Worm (Caenorhabditis elegans): ENCODE results near the gene K02G10.15.

The K02G10.15 gene

DNA sequence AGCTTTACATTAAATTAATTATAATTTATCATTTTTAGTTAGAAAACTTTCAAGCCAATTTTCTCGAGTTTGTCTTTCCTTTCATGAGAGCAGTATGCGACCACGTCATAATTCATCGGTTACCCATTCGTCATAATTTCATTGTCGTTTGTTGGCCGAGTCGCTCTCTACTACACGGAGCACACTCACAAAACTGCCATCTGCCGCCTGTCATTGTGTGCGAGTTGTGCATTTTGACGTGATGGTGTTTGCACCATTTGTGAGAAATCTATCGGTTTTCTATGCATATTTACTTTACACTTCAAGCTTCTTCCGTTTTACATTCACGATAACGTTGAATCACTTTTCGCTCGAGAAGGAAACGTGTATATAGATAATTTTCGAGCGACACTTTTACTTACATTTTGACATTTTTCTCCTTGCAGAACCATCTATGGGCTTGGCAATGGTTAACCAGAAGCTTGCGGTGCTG is 24.3 kb upstream of the K02G10.15 start, which contains the start of gene dhhc-10:
Gene dhhc-10, plus strand, starts transcription at position 422 of the 472 bp plus-strand sequence.
- no peak for TF ChIP-seq flt-1 (GFP tag; IDR thresholded peaks at IDR 0.05)
- no peak for TF ChIP-seq hnd-1 (tag; optimal IDR thresholded peaks at IDR 0.05)
- TF ChIP-seq F13C5.2 (tag; optimal IDR thresholded peaks at IDR 0.05), result peak; percentile 47
- no peak for TF ChIP-seq scrt-1 (GFP tag; IDR thresholded peaks at IDR 0.05)
- no peak for TF ChIP-seq pes-1 (GFP tag; IDR thresholded peaks at IDR 0.05)

DNA sequence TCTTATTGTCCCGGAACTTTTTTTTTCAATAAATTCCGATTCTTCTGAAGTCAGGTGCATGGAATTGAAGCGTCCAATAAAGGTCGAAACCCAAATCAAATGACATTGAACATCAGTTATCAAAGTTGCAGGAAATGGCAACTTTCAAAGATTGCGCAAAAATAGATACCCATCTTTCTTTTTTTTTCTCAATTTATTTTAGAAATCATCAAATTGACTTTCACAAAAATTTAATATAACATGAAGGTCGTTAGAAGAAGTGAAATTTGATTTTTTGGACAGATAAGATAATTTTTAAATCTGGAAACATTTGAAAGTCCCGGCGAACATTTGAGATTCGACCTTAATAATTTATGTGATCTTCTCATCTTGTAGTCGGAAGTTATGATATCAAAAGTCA is 23.1 kb upstream of the K02G10.15 start:
- TF ChIP-seq ceh-13 (GFP tag; optimal IDR thresholded peaks at IDR 0.05) (no peak), aly-1 (tag; optimal IDR thresholded peaks at IDR 0.05) (no peak), tra-4 (tag; optimal IDR thresholded peaks at IDR 0.05) (no peak), flt-1 (GFP tag; IDR thresholded peaks at IDR 0.05) (no peak), sea-1 (GFP tag; conservative IDR thresholded peaks at IDR 0.05) (no peak), scrt-1 (GFP tag; IDR thresholded peaks at IDR 0.05) (no peak), ama-1 (optimal IDR thresholded peaks at IDR 0.05) (no peak), pes-1 (GFP tag; IDR thresholded peaks at IDR 0.05) (no peak), F13C5.2 (tag; optimal IDR thresholded peaks at IDR 0.05) (no peak), tbx-11 (GFP tag; IDR thresholded peaks at IDR 0.05) (no peak)

DNA sequence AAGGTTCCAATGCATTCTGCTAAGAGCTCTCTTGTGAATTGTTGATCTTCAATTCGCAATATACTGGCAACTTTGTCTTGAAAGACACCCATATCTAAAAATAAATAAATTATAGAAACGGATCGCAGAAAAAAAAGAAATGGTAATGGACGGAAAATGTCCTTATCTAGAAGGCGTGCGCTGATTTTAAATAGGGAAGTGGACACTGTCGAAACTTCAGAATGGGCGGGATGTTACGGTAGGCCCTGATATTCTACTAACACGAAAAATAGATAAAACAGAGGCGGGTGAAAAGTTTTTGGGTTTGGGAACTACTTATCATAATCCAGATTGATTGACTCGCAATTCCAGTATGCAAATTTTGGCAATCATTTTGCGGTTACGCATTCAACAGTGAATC is 22.4 kb upstream of the K02G10.15 start, which contains the start of gene aqp-8:
Gene aqp-8, minus strand, starts transcription at position 101 of the 400 bp plus-strand sequence.
- TF ChIP-seq hmbx-1 (tag; optimal IDR thresholded peaks at IDR 0.05) (no peak), hnd-1 (tag; optimal IDR thresholded peaks at IDR 0.05) (no peak), ceh-13 (GFP tag; optimal IDR thresholded peaks at IDR 0.05) (no peak), B0310.2 (tag; optimal IDR thresholded peaks at IDR 0.05) (no peak), pes-1 (GFP tag; IDR thresholded peaks at IDR 0.05) (no peak), ets-7 (tag; optimal IDR thresholded peaks at IDR 0.05) (no peak), sea-1 (GFP tag; conservative IDR thresholded peaks at IDR 0.05) (no peak), tra-4 (tag; optimal IDR thresholded peaks at IDR 0.05) (no peak), hmg-4 (GFP tag; optimal IDR thresholded peaks at IDR 0.05) (no peak), ceh-36 (tag; optimal IDR thresholded peaks at IDR 0.05) (no peak)

DNA sequence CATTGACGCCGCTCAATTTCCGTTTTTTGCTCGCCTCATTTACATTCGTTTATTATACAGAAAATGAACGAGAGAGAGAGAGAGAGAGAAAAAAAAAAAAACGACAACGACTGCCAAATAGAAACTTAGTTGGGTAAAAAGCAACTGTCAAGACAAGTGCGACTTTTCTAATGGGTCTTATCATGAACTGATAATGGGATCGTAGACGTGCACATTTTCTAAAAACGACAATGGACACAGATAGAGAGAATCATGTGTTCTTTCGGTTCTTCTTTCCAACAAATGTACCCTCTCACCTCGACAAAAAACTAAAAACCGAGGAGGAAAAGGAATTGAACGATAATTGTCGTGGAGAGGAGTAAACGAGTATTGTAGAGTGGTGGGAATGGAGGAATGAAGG is 17.6 kb upstream of the K02G10.15 start:
- TF ChIP-seq ceh-36 (tag; optimal IDR thresholded peaks at IDR 0.05) (no peak), scrt-1 (GFP tag; IDR thresholded peaks at IDR 0.05) (no peak), hmbx-1 (tag; optimal IDR thresholded peaks at IDR 0.05) (no peak), tbx-11 (GFP tag; IDR thresholded peaks at IDR 0.05) (no peak), sea-1 (GFP tag; conservative IDR thresholded peaks at IDR 0.05) (no peak), pes-1 (GFP tag; IDR thresholded peaks at IDR 0.05) (no peak), flt-1 (GFP tag; IDR thresholded peaks at IDR 0.05) (no peak), ceh-13 (GFP tag; optimal IDR thresholded peaks at IDR 0.05) (no peak), B0310.2 (tag; optimal IDR thresholded peaks at IDR 0.05) (no peak), ets-7 (tag; optimal IDR thresholded peaks at IDR 0.05) (no peak), hnd-1 (tag; optimal IDR thresholded peaks at IDR 0.05) (no peak)

DNA sequence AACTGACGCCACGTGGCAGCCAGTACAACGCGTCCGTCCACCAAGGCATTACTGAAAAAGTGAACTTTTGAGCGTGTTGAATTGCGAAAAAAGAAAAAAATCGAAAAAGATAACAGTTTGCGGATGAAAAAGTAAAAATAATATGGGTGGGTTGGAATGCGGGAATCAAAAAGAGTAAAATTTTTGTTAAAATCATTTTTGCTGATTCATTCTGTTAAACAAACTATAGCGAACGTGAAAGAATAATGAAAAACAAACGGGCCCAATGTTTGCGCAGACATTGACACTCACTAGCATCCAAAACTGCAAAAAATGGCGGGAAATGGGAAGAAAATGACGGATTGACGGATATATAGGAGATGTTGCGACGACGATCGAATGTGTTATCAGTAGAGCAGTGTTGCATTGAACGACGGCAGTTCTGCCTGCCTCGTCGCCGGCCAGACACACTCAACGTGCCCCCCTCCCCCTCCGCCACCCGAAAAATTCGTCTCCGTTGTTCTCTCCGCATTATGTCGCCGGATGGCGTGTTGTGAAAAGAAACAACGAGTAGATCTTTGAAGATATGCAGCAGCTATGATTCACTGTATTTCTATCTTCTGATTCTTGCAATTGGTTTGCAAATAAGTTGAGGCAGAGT is 17.0 kb upstream of the K02G10.15 start, which contains the start of gene hyl-2:
Gene hyl-2, minus strand, starts transcription at position 51 of the 640 bp plus-strand sequence.
- no peak for TF ChIP-seq ceh-36 (tag; optimal IDR thresholded peaks at IDR 0.05)
- TF ChIP-seq hmg-4 (GFP tag; optimal IDR thresholded peaks at IDR 0.05), result peak; percentile 47
- no peak for TF ChIP-seq tbx-11 (GFP tag; IDR thresholded peaks at IDR 0.05)
- no peak for TF ChIP-seq flt-1 (GFP tag; IDR thresholded peaks at IDR 0.05)
- TF ChIP-seq hnd-1 (tag; optimal IDR thresholded peaks at IDR 0.05), result no peak
- TF ChIP-seq tra-4 (tag; optimal IDR thresholded peaks at IDR 0.05), result no peak
- TF ChIP-seq F13C5.2 (tag; optimal IDR thresholded peaks at IDR 0.05), result peak; percentile 28
- no peak for TF ChIP-seq pes-1 (GFP tag; IDR thresholded peaks at IDR 0.05)

DNA sequence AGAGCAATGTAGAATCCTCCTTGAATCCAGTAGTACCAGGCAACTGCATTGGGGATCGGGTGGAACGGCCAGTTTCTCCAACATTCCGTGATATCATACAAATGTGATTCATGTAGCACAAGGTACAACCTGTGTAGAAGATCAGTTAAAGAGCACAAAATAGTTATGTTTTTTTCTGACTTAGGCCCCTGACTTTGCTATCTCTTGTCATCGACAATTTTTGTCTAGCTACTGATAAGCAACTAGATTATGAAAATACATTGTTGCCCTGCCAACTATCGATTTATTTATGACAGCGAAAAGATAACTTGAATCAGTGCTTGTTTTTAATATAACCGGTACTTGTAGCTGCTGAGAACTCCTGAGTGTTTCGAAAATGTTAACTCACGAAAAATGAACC is 15.8 kb upstream of the K02G10.15 start:
- TF ChIP-seq tbx-11 (GFP tag; IDR thresholded peaks at IDR 0.05) (no peak), hmbx-1 (tag; optimal IDR thresholded peaks at IDR 0.05) (no peak), flt-1 (GFP tag; IDR thresholded peaks at IDR 0.05) (no peak)

DNA sequence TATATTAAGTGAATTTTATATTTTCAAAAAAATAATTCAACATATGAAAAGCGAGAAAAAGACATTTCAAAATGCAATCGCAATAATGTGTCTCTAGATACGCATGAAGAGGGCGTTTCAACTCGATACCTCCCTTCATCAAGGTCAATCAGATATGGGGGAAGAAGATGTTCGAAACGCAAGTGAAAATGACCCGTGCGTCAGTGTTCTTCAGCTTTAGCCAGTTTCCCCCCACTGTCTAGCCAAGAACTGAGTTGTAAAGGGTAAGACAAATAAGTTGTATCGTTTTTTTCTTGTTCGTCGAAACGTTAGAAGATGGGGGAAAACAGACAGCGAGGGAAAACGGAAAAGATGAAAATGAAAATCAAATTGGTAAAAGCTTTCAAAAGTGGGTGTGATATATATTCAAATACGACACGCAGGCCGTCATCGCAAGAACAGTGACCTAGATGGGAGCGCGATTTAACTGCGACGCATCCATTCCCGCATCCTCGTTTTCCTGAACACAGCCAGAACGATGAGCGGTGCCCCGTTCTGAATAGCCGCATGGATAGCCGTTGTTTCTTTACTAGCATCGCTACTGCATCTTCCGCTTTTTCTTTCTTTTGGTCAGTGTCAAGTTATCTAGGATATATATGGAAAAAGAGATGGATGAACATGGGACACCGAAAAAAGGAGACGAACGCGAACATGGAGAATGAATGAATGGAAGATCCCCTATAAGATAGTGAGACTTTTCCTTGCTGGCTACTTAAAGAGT is 12.3 kb upstream of the K02G10.15 start:
- TF ChIP-seq ceh-36 (tag; optimal IDR thresholded peaks at IDR 0.05) (no peak), hmg-4 (GFP tag; optimal IDR thresholded peaks at IDR 0.05) (no peak), tbx-11 (GFP tag; IDR thresholded peaks at IDR 0.05) (no peak), ama-1 (optimal IDR thresholded peaks at IDR 0.05) (no peak), tbx-37 (GFP tag; conservative IDR thresholded peaks at IDR 0.05) (no peak), scrt-1 (GFP tag; IDR thresholded peaks at IDR 0.05) (no peak), tra-4 (tag; optimal IDR thresholded peaks at IDR 0.05) (no peak), hnd-1 (tag; optimal IDR thresholded peaks at IDR 0.05) (no peak), B0310.2 (tag; optimal IDR thresholded peaks at IDR 0.05) (no peak), sea-1 (GFP tag; conservative IDR thresholded peaks at IDR 0.05) (no peak), ceh-13 (GFP tag; optimal IDR thresholded peaks at IDR 0.05) (no peak), hmbx-1 (tag; optimal IDR thresholded peaks at IDR 0.05) (no peak)

Measured in whole organism, early embryonic.